Worm (Caenorhabditis elegans): ENCODE measurements around the gene F40G9.9.
"Not testable (repeated sequence)": the region's sequence is repeated elsewhere in the genome, so short reads cannot be mapped to it uniquely, and the experiment has no call there.

The F40G9.9 gene

DNA sequence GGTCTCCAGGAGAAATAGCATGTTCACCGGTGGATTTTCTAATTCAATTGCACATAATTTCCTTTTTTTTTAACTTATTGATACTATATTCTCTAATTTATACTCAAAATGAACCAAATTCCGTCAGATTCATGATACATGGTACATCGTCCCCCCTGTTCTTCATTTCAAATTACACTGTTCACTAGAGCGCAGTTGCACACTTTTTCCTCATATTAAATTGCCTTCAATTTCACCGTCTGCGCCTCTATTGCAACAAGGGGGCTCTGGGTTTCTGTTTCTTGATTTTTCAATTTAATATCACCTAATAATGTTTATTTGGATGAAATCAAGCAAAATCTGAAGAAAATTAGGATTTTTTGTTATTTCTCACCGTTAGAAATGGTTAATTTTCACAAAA lies 39.9 kb downstream of the F40G9.9 start:
- TF ChIP-seq F13C5.2 (tag; optimal IDR thresholded peaks at IDR 0.05) = peak; percentile 31
- TF ChIP-seq tbx-37 (GFP tag; conservative IDR thresholded peaks at IDR 0.05) = no peak

DNA sequence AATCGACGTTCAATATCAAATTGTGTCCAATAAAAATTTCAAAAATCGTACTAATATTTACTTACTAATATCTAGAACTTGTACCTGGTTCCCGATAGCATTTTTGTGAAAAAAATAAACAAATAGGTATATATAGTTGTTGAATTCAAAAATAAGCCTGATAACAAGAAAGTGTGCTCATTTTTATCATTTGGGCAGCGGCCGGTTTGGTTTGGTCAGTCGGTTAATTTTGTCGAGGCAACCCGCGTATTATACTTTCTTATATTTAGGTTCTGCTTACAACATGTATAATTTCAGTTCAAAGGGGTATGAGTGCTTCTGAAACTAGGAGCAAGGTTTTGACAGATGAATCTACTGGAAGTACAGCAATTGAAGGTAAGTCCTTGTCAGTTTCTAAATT lies 40.9 kb downstream of the F40G9.9 start, which contains the start of the genes nhr-280 and C29F9.2:
nhr-280 (minus strand) TSS at position 101 of the 400 bp plus-strand sequence.
C29F9.2 (plus strand) TSS at position 298 of the 400 bp plus-strand sequence.
- no peak for TF ChIP-seq ceh-13 (GFP tag; optimal IDR thresholded peaks at IDR 0.05)
- no peak for TF ChIP-seq B0310.2 (tag; optimal IDR thresholded peaks at IDR 0.05)
- no peak for TF ChIP-seq hmg-4 (GFP tag; optimal IDR thresholded peaks at IDR 0.05)
- TF ChIP-seq tra-4 (tag; optimal IDR thresholded peaks at IDR 0.05) = no peak
- no peak for TF ChIP-seq aly-1 (tag; optimal IDR thresholded peaks at IDR 0.05)
- no peak for TF ChIP-seq ama-1 (optimal IDR thresholded peaks at IDR 0.05)
- TF ChIP-seq tbx-11 (GFP tag; IDR thresholded peaks at IDR 0.05) = no peak
- TF ChIP-seq F13C5.2 (tag; optimal IDR thresholded peaks at IDR 0.05) = no peak
- TF ChIP-seq ceh-36 (tag; optimal IDR thresholded peaks at IDR 0.05) = no peak
- no peak for TF ChIP-seq pes-1 (GFP tag; IDR thresholded peaks at IDR 0.05)
- no peak for TF ChIP-seq scrt-1 (GFP tag; IDR thresholded peaks at IDR 0.05)
- no peak for TF ChIP-seq tbx-37 (GFP tag; conservative IDR thresholded peaks at IDR 0.05)
- no peak for TF ChIP-seq sea-1 (GFP tag; conservative IDR thresholded peaks at IDR 0.05)
- no peak for TF ChIP-seq flt-1 (GFP tag; IDR thresholded peaks at IDR 0.05)
- no peak for TF ChIP-seq hmbx-1 (tag; optimal IDR thresholded peaks at IDR 0.05)
- no peak for TF ChIP-seq hnd-1 (tag; optimal IDR thresholded peaks at IDR 0.05)
- TF ChIP-seq ets-7 (tag; optimal IDR thresholded peaks at IDR 0.05) = no peak

DNA sequence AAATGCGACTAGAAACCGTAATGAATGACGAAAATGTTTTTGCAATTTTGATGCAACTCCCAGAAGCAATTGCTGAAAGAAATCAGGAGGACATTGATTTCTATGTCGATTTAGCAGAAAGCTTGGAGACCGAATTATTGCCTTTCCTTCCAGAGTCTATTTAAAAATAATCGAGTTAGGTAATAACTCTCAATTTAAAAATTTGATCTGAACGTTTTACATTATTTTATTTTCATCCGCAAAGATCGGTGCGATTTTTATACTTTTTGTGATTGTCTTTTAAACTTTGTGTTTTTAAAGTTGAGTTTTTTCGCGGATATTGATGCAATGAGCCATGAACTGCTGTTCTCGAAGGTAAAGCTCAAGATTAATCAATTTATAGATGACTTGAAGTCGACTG lies 47.0 kb downstream of the F40G9.9 start, which contains the start of gene pals-23:
pals-23 (plus strand) TSS at position 301 of the 400 bp plus-strand sequence.
- TF ChIP-seq tbx-37 (GFP tag; conservative IDR thresholded peaks at IDR 0.05) (no peak), B0310.2 (tag; optimal IDR thresholded peaks at IDR 0.05) (no peak), ceh-13 (GFP tag; optimal IDR thresholded peaks at IDR 0.05) (no peak), flt-1 (GFP tag; IDR thresholded peaks at IDR 0.05) (no peak), ama-1 (optimal IDR thresholded peaks at IDR 0.05) (no peak), tbx-11 (GFP tag; IDR thresholded peaks at IDR 0.05) (no peak), scrt-1 (GFP tag; IDR thresholded peaks at IDR 0.05) (no peak), tra-4 (tag; optimal IDR thresholded peaks at IDR 0.05) (no peak), hnd-1 (tag; optimal IDR thresholded peaks at IDR 0.05) (no peak), aly-1 (tag; optimal IDR thresholded peaks at IDR 0.05) (no peak), pes-1 (GFP tag; IDR thresholded peaks at IDR 0.05) (no peak), hmbx-1 (tag; optimal IDR thresholded peaks at IDR 0.05) (no peak), sea-1 (GFP tag; conservative IDR thresholded peaks at IDR 0.05) (no peak), ceh-36 (tag; optimal IDR thresholded peaks at IDR 0.05) (no peak), ets-7 (tag; optimal IDR thresholded peaks at IDR 0.05) (no peak), F13C5.2 (tag; optimal IDR thresholded peaks at IDR 0.05) (no peak), hmg-4 (GFP tag; optimal IDR thresholded peaks at IDR 0.05) (no peak)

DNA sequence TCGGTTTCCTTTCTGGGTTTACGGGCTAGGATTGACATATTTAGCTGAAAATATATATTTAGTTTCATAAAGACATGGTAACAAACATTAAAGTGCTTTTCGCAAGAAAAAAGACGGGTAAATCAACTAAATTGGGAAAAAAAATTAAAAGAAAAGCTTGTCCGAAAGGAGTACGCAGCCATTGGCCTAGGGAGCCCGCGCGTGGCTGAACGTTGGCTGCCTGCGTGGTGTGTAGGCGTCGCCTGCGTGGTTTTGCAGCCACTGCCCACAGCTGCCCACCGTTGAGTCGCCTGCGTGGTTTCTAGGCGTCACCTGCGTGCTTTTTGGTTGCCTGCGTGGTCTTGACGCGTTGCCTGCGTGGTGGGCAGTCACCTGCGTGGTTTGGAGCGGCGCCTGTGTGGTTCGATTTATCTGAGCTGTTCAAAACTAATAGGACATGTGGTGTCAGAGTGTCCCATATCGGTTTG lies 49.5 kb downstream of the F40G9.9 start, which contains the start of gene C29F9.12:
C29F9.12 (minus strand) TSS at position 51 of the 467 bp plus-strand sequence.
- TF ChIP-seq ceh-36 (tag; optimal IDR thresholded peaks at IDR 0.05); hmg-4 (GFP tag; optimal IDR thresholded peaks at IDR 0.05); sea-1 (GFP tag; conservative IDR thresholded peaks at IDR 0.05): not testable (repeated sequence)

All from whole organism, early embryonic.